Worm (Caenorhabditis elegans) whole organism, L3 larva: ENCODE data around the gene srh-92.
A peak's percentile ranks its signal among the peaks of the same experiment; 100 is the strongest.

Experiments used
- aly-2 ChIP-seq: fragments of 150-350 bp; optimal IDR thresholded peaks from 2 replicates; lab custom pipeline; 2014; ENCODE audit warnings: missing biosample characterization, missing genetic modification characterization
- ama-1 ChIP-seq: fragments of 150-350 bp; optimal IDR thresholded peaks from 2 replicates; lab custom pipeline; 2018
- ceh-16 ChIP-seq: sonication (generic microtip); optimal IDR thresholded peaks from 2 replicates; lab custom pipeline; 2017; ENCODE audit warnings: missing biosample characterization, missing genetic modification characterization
- ceh-82 ChIP-seq: fragments of 150-350 bp; optimal IDR thresholded peaks from 2 replicates; lab custom pipeline; 2014; ENCODE audit warnings: missing biosample characterization, missing genetic modification characterization
- ceh-9 ChIP-seq: sonication (generic microtip); optimal IDR thresholded peaks from 2 replicates; lab custom pipeline; 2018; ENCODE audit warnings: missing biosample characterization, missing genetic modification characterization
- daf-12 ChIP-seq: fragments of 150-350 bp; optimal IDR thresholded peaks from 2 replicates; lab custom pipeline; 2014; ENCODE audit warnings: missing biosample characterization, missing genetic modification reagents, missing genetic modification characterization
- egl-27 ChIP-seq: sonication (generic microtip); optimal IDR thresholded peaks from 4 replicates; lab custom pipeline; 2017; ENCODE audit warnings: missing biosample characterization, missing genetic modification reagents, missing genetic modification characterization
- egl-5 ChIP-seq: fragments of 150-350 bp; optimal IDR thresholded peaks from 2 replicates; lab custom pipeline; 2017; ENCODE audit warnings: missing biosample characterization, missing genetic modification reagents, missing genetic modification characterization, inconsistent platforms
- elt-1 ChIP-seq: fragments of 150-350 bp; optimal IDR thresholded peaks from 2 replicates; lab custom pipeline; 2014; ENCODE audit warnings: missing biosample characterization, missing genetic modification characterization
- elt-2 ChIP-seq: sonication (generic microtip); optimal IDR thresholded peaks from 2 replicates; lab custom pipeline; 2016; ENCODE audit warnings: missing genetic modification reagents, mild to moderate bottlenecking, missing genetic modification characterization, missing compliant biosample characterization
- elt-3 ChIP-seq, 3 experiments: fragments of 150-350 bp in 1 of 3; sonication (generic microtip) in 2 of 3; optimal IDR thresholded peaks; 2 replicates in 2 of 3; 4 replicates in 1 of 3; lab custom pipeline; 2014 to 2017; ENCODE audit warnings: missing biosample characterization in 3 of 3, missing genetic modification characterization in 3 of 3
- fkh-10 ChIP-seq: sonication (generic microtip); optimal IDR thresholded peaks from 2 replicates; lab custom pipeline; 2017; ENCODE audit warnings: missing biosample characterization, missing genetic modification reagents, missing genetic modification characterization
- fos-1 ChIP-seq: fragments of 150-350 bp; optimal IDR thresholded peaks from 2 replicates; lab custom pipeline; 2014; ENCODE audit warnings: missing biosample characterization, missing genetic modification characterization
- hmg-11 ChIP-seq: sonication (generic microtip); optimal IDR thresholded peaks from 2 replicates; lab custom pipeline; 2016; ENCODE audit warnings: missing genetic modification characterization, missing compliant biosample characterization
- jun-1 ChIP-seq: fragments of 150-350 bp; optimal IDR thresholded peaks from 2 replicates; lab custom pipeline; 2014; ENCODE audit warnings: missing biosample characterization, missing genetic modification reagents, missing genetic modification characterization
- lin-15B ChIP-seq: fragments of 150-350 bp; optimal IDR thresholded peaks from 2 replicates; lab custom pipeline; 2014; ENCODE audit warnings: missing biosample characterization, missing genetic modification characterization
- lin-39 ChIP-seq: fragments of 150-350 bp; optimal IDR thresholded peaks from 2 replicates; lab custom pipeline; 2018; ENCODE audit warnings: missing biosample characterization, missing genetic modification reagents, missing genetic modification characterization
- lsy-12 ChIP-seq: sonication (generic microtip); optimal IDR thresholded peaks from 2 replicates; lab custom pipeline; 2016; ENCODE audit warnings: mild to moderate bottlenecking, missing genetic modification characterization, missing compliant biosample characterization
- mdl-1 ChIP-seq: fragments of 150-350 bp; optimal IDR thresholded peaks from 2 replicates; lab custom pipeline; 2014; ENCODE audit warnings: missing biosample characterization, missing genetic modification characterization
- nfya-1 ChIP-seq: sonication (generic microtip); optimal IDR thresholded peaks from 2 replicates; lab custom pipeline; 2017; ENCODE audit warnings: missing genetic modification characterization, mild to moderate bottlenecking, missing compliant biosample characterization, antibody characterized with exemption, moderate library complexity; ENCODE audit not compliant: insufficient read depth
- nhr-11 ChIP-seq: fragments of 150-350 bp; optimal IDR thresholded peaks from 2 replicates; lab custom pipeline; 2014; ENCODE audit warnings: missing biosample characterization, missing genetic modification characterization
- nhr-23 ChIP-seq: fragments of 150-350 bp; optimal IDR thresholded peaks from 2 replicates; lab custom pipeline; 2014; ENCODE audit warnings: missing biosample characterization, missing genetic modification reagents, missing genetic modification characterization
- nhr-237 ChIP-seq: fragments of 150-350 bp; optimal IDR thresholded peaks from 2 replicates; lab custom pipeline; 2014; ENCODE audit warnings: missing biosample characterization, missing genetic modification characterization
- nhr-43 ChIP-seq: sonication (generic microtip); optimal IDR thresholded peaks from 2 replicates; lab custom pipeline; 2016; ENCODE audit warnings: mild to moderate bottlenecking, missing genetic modification characterization, missing compliant biosample characterization; ENCODE audit not compliant: poor library complexity, severe bottlenecking
- nhr-67 ChIP-seq: fragments of 150-350 bp; optimal IDR thresholded peaks from 2 replicates; lab custom pipeline; 2014; ENCODE audit warnings: missing biosample characterization, missing genetic modification characterization
- nhr-76 ChIP-seq: fragments of 150-350 bp; sonication (generic microtip); optimal IDR thresholded peaks from 5 replicates; lab custom pipeline; 2014; ENCODE audit warnings: missing biosample characterization, missing genetic modification characterization
- pqm-1 ChIP-seq: fragments of 150-350 bp; optimal IDR thresholded peaks from 2 replicates; lab custom pipeline; 2017; ENCODE audit warnings: missing biosample characterization, missing genetic modification characterization, inconsistent platforms
- skn-1 ChIP-seq: fragments of 150-350 bp; optimal IDR thresholded peaks from 2 replicates; lab custom pipeline; 2014; ENCODE audit warnings: missing biosample characterization, missing genetic modification characterization
- snpc-4 ChIP-seq: fragments of 150-350 bp; optimal IDR thresholded peaks from 2 replicates; lab custom pipeline; 2014; ENCODE audit warnings: missing biosample characterization, missing genetic modification characterization
- tbx-2 ChIP-seq: sonication (generic microtip); optimal IDR thresholded peaks from 2 replicates; lab custom pipeline; 2016; ENCODE audit warnings: mild to moderate bottlenecking, missing genetic modification characterization, missing compliant biosample characterization
- unc-39 ChIP-seq: sonication (generic microtip); optimal IDR thresholded peaks from 4 replicates; lab custom pipeline; 2017; ENCODE audit warnings: missing biosample characterization, missing genetic modification characterization
- unc-62 ChIP-seq: fragments of 150-350 bp; sonication (generic microtip); optimal IDR thresholded peaks from 4 replicates; lab custom pipeline; 2014; ENCODE audit warnings: missing biosample characterization, missing genetic modification reagents, missing genetic modification characterization
- zag-1 ChIP-seq: fragments of 150-350 bp; optimal IDR thresholded peaks from 2 replicates; lab custom pipeline; 2014; ENCODE audit warnings: missing biosample characterization, missing genetic modification characterization

The srh-92 gene

DNA sequence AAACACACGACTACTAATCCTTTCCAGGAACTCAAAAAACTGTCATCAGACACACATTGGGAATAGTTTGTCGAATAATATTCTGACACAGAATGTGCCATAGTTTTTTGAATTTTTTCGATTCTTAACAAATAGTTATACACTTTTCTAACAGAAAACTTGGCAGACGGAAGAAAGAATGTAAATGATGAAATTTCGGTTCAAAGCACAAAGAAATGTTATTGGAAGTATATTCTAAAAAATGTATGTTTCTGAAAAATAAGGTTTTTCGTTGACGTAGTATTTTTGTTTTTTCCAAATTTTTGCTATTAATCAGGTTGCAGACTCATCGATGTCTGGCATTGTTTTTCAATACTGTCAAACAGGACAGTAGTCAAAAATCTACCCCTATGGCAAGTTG lies at the start of gene srh-92:
Gene srh-92 (minus strand): TSS at position 101 of the 400 bp plus-strand sequence.
- TF ChIP-seq ama-1 (lab: Kevin White, UChicago) (no peak), egl-27 (tag; lab: Kevin White, UChicago) (no peak), fos-1 (tag; lab: Kevin White, UChicago) (no peak), fkh-10 (GFP tag; lab: Kevin White, UChicago) (no peak), elt-1 (tag; lab: Kevin White, UChicago) (no peak), ceh-9 (no peak)

DNA sequence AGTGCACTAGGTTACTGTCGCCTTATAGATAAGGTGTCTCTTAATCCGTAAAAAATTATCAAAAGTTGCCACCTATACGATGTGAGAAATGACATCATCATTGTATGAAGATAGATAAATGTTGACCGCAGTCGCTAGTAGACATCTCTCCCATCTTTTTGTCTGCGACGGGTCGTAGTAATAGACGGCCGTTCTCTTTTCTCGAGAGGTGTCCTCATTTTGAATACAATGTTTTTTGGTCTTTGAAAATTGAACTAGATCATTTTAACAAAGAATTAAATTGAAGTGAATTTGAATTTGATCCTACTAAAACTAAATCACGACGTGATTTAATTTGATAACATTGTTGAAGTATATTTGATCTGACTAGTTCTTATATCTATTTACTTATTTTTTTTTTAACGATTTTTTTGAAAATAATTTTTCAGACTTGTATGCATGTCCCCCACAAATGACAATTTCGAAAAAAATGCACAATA lies 47.8 kb upstream of the srh-92 start, which contains the start of the genes str-31 and nhr-172:
Gene str-31 (minus strand): TSS at position 101 of the 479 bp plus-strand sequence.
Gene nhr-172 (plus strand): TSS at position 429 of the 479 bp plus-strand sequence.
- peak; percentile 56 for TF ChIP-seq nhr-23 (tag; lab: Kevin White, UChicago)
- TF ChIP-seq ceh-82 (tag; lab: Kevin White, UChicago), result no peak

DNA sequence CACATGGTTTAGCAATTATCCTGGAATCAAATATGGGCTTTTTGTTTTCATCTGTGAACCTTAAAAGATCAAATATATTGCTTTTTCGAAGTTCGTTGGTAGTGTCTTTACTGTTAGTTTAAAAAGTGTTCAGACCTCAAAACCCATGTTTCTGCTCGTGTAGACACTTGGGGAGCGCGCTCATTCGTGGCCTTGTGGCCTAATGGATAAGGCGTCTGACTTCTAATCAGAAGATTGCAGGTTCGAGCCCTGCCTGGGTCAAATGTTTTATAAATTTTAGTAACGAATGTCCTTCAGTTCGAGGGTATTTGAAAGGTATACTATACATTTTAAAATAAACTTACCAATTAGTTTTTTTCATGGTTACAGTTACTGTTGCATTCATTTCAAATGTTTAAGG lies 45.4 kb upstream of the srh-92 start:
- TF ChIP-seq ceh-9 (no peak), unc-39 (tag; lab: Kevin White, UChicago) (no peak), egl-27 (tag; lab: Kevin White, UChicago) (no peak), lin-15B (tag; lab: Kevin White, UChicago) (no peak), tbx-2 (tag; lab: Kevin White, UChicago) (no peak), nhr-43 (tag; lab: Kevin White, UChicago) (peak; percentile 25), elt-3 (tag; optimal IDR thresholded peaks at IDR 0.05; lab: Kevin White, UChicago) (no peak), elt-2 (tag; lab: Kevin White, UChicago) (peak; percentile 23), pqm-1 (tag; lab: Kevin White, UChicago) (no peak), ceh-16 (tag; lab: Kevin White, UChicago) (no peak)

DNA sequence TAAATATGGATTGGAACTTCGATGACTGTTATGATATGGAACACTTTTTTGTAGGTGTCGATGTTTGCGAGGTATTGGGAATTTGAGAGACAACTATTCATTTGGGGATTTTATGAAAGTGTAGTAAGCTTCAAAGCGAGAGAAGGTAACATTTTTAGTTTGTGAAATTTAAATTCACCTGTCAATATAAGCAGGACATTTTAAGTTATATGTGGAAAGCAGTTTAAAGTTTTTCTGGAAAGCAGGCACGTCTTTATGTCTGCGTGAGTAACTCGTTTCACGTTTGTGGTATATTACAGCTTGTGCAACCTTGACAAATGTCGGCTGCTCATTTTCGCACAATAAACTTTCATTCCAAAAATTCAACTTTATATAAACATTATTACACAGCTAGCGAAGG lies 43.5 kb upstream of the srh-92 start, which contains the start of gene srh-229:
Gene srh-229 (minus strand): TSS at position 101 of the 400 bp plus-strand sequence.
- TF ChIP-seq mdl-1 (no peak), nhr-67 (tag; lab: Kevin White, UChicago) (no peak), nhr-237 (no peak), nhr-11 (no peak), zag-1 (tag; lab: Kevin White, UChicago) (no peak), nhr-23 (tag; lab: Kevin White, UChicago) (no peak), daf-12 (tag; lab: Kevin White, UChicago) (no peak), lin-39 (tag; lab: Kevin White, UChicago) (no peak), jun-1 (no peak), lsy-12 (tag; lab: Kevin White, UChicago) (no peak), nhr-43 (tag; lab: Kevin White, UChicago) (no peak), nfya-1 (tag; lab: Kevin White, UChicago) (no peak), pqm-1 (tag; lab: Kevin White, UChicago) (no peak), ceh-9 (no peak), hmg-11 (tag; lab: Kevin White, UChicago) (no peak), skn-1 (tag; lab: Kevin White, UChicago) (no peak), snpc-4 (tag; lab: Kevin White, UChicago) (no peak), egl-5 (tag; lab: Kevin White, UChicago) (no peak), nhr-76 (no peak)
- TF ChIP-seq, all 47 proteins: peak for 0

DNA sequence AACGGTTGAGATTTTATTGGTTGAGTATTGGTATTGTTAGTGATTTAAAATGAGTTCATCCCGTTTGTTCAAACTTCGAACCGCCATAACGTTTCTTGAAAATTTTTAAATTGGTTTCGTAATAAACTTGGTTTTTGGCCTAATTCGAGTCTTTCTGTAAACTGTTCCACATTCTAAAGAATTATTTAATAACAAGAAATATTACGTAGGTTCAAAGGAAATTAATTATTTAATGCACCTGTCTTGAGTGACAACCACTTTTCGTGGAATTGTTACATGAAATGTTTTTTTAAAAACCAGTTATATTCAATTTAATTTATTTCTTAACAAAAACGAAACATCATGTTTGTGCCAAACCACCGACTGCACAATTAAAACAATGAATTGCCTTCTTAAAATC lies 40.4 kb upstream of the srh-92 start:
- TF ChIP-seq nhr-76, result no peak
- TF ChIP-seq aly-2 (tag; lab: Kevin White, UChicago), result no peak
- TF ChIP-seq mdl-1, result no peak
- TF ChIP-seq unc-39 (tag; lab: Kevin White, UChicago), result no peak
- TF ChIP-seq pqm-1 (tag; lab: Kevin White, UChicago), result no peak
- TF ChIP-seq unc-62 (GFP tag; lab: Kevin White, UChicago), result no peak
- TF ChIP-seq, all 47 proteins: peak for 0
